Worm (Caenorhabditis elegans) whole organism, midembryonic: ENCODE results near the gene elo-2.

Source experiments
- flt-1 ChIP-seq: fragments of 200-800 bp; sonication (Bioruptor generic); IDR thresholded peaks from 2 replicates; pipeline ENCODE4 v1.3.6; 2022; ENCODE audit warnings: missing genetic modification characterization, missing compliant biosample characterization
- ztf-23 ChIP-seq: fragments of 200-800 bp; sonication (Bioruptor generic); IDR thresholded peaks from 2 replicates; pipeline ENCODE4 v1.3.6; 2022; ENCODE audit warnings: missing genetic modification reagents, missing genetic modification characterization, missing compliant biosample characterization

ce11 chrIV:17463108-17463608, 4.0 kb downstream of the elo-2 start, which contains the start of gene F11E6.10:
- TF ChIP-seq flt-1 (GFP tag; lab: Robert Waterston, UW), result no peak
- no peak for TF ChIP-seq ztf-23 (GFP tag; lab: Robert Waterston, UW)
